Fruit fly (Drosophila melanogaster) whole organism: ENCODE results near the gene CG31111.

ENCODE experiments used
- CG8478 ChIP-seq: fragments of >200 bp; optimal IDR thresholded peaks from 2 replicates; lab custom pipeline; 2018; ENCODE audit warnings: inconsistent platforms
- Dll ChIP-seq: fragments of >200 bp; optimal IDR thresholded peaks from 2 replicates; lab custom pipeline; 2017
- EcR ChIP-seq, 2 experiments: fragments of >200 bp; optimal IDR thresholded peaks; 2 replicates each; lab custom pipeline; 2017; ENCODE audit warnings: missing biosample characterization in 2 of 2, missing genetic modification characterization in 2 of 2, missing genetic modification reagents in 2 of 2
- psq ChIP-seq: fragments of >200 bp; optimal IDR thresholded peaks from 2 replicates; lab custom pipeline; 2017
- usp ChIP-seq: fragments of >200 bp; optimal IDR thresholded peaks from 2 replicates; lab custom pipeline; 2017; ENCODE audit warnings: missing biosample characterization, missing genetic modification characterization, mixed read lengths

DNA sequence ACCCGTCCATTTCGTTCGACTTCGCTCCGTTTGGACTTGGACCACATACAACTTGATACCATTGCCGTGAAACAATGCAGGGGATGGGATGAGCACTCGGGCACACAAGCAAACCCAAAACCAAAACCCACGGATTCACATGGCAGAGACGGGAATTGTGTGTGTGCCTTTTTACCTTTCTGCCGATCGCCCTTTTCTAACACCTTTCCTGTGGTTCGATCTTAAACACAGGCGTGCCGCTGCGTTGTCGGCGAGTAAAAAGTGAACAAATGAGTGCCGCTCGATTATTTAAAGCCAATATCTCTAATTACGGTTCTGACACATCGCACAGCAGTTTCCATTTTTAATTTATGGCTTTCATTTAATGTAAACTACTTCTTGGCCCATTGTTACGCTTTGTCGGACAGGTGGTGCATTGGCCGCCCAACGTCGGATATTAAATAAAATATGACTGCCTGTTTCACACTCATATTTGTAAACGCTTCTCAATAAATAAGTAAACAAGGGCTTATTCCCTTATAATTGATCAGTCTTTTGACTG lies 21.4 kb upstream of the CG31111 start:
- no peak for TF ChIP-seq usp (GFP tag; lab: Kevin White, UChicago)
- no peak for TF ChIP-seq Dll (lab: Kevin White, UChicago)
- no peak for TF ChIP-seq psq (lab: Kevin White, UChicago)
- no peak for TF ChIP-seq EcR (GFP tag; optimal IDR thresholded peaks at IDR 0.05; lab: Kevin White, UChicago)
- no peak for TF ChIP-seq CG8478
